Worm (Caenorhabditis elegans) whole organism, L1 larva: ENCODE data around the gene pxd-1.

Source experiments
- C04F5.9 ChIP-seq: sonication (generic microtip); optimal IDR thresholded peaks from 2 replicates; lab custom pipeline; 2016; ENCODE audit warnings: missing genetic modification characterization, missing compliant biosample characterization
- C34B4.2 ChIP-seq: sonication (generic microtip); optimal IDR thresholded peaks from 2 replicates; lab custom pipeline; 2017; ENCODE audit warnings: mild to moderate bottlenecking, missing genetic modification characterization, missing compliant biosample characterization
- F16B12.6 ChIP-seq: fragments of 150-350 bp; optimal IDR thresholded peaks from 2 replicates; lab custom pipeline; 2014; ENCODE audit warnings: missing biosample characterization, missing genetic modification characterization
- Y116A8C.19 ChIP-seq: sonication (generic microtip); optimal IDR thresholded peaks from 2 replicates; lab custom pipeline; 2016; ENCODE audit warnings: missing compliant biosample characterization, missing genetic modification characterization, borderline replicate concordance
- blmp-1 ChIP-seq: fragments of 150-350 bp; optimal IDR thresholded peaks from 2 replicates; lab custom pipeline; 2014; ENCODE audit warnings: missing biosample characterization, missing genetic modification characterization
- ceh-82 ChIP-seq, 3 experiments: fragments of 150-350 bp in 1 of 3; sonication (generic microtip) in 2 of 3; optimal IDR thresholded peaks; 2 replicates each; lab custom pipeline; 2014 to 2017; ENCODE audit warnings: missing biosample characterization in 3 of 3, missing genetic modification characterization in 3 of 3
- ces-1 ChIP-seq: fragments of 150-350 bp; optimal IDR thresholded peaks from 2 replicates; lab custom pipeline; 2014; ENCODE audit warnings: missing biosample characterization, missing genetic modification reagents, missing genetic modification characterization
- dpl-1 ChIP-seq, 3 experiments: fragments of 150-350 bp in 2 of 3; sonication (generic microtip) in 1 of 3; optimal IDR thresholded peaks; 2 replicates each; lab custom pipeline; 2014 to 2017; ENCODE audit warnings: missing biosample characterization in 3 of 3, missing genetic modification characterization in 3 of 3, missing genetic modification reagents in 3 of 3
- elt-2 ChIP-seq: sonication (generic microtip); optimal IDR thresholded peaks from 2 replicates; lab custom pipeline; 2016; ENCODE audit warnings: missing genetic modification characterization, mild to moderate bottlenecking, inconsistent platforms, missing compliant biosample characterization, missing genetic modification reagents
- elt-3 ChIP-seq, 6 experiments: fragments of 150-350 bp in 1 of 6; sonication (generic microtip); optimal IDR thresholded peaks; 2 replicates each; lab custom pipeline; 2017 to 2018; ENCODE audit warnings: missing biosample characterization in 6 of 6, missing genetic modification characterization in 6 of 6, inconsistent platforms in 1 of 6
- fkh-10 ChIP-seq: sonication (generic microtip); optimal IDR thresholded peaks from 2 replicates; lab custom pipeline; 2017; ENCODE audit warnings: missing biosample characterization, missing genetic modification reagents, missing genetic modification characterization
- fkh-4 ChIP-seq: sonication (generic microtip); optimal IDR thresholded peaks from 2 replicates; lab custom pipeline; 2016; ENCODE audit warnings: missing compliant biosample characterization, missing genetic modification characterization, borderline replicate concordance
- fkh-8 ChIP-seq: sonication (generic microtip); optimal IDR thresholded peaks from 2 replicates; lab custom pipeline; 2016; ENCODE audit warnings: mild to moderate bottlenecking, missing genetic modification characterization, missing compliant biosample characterization
- fos-1 ChIP-seq: fragments of 150-350 bp; optimal IDR thresholded peaks from 2 replicates; lab custom pipeline; 2014; ENCODE audit warnings: missing biosample characterization, missing genetic modification characterization
- irx-1 ChIP-seq: sonication (generic microtip); optimal IDR thresholded peaks from 2 replicates; lab custom pipeline; 2016; ENCODE audit warnings: missing genetic modification characterization, missing compliant biosample characterization
- isw-1 ChIP-seq: fragments of 200-800 bp; sonication (Bioruptor generic); IDR thresholded peaks from 2 replicates; pipeline ENCODE4 v1.3.6; 2022; ENCODE audit warnings: missing genetic modification characterization, missing compliant biosample characterization
- lin-13 ChIP-seq: fragments of 150-350 bp; optimal IDR thresholded peaks from 2 replicates; lab custom pipeline; 2014; ENCODE audit warnings: missing biosample characterization, missing genetic modification reagents, missing genetic modification characterization
- lin-15B ChIP-seq: fragments of 150-350 bp; sonication (generic microtip); optimal IDR thresholded peaks from 3 replicates; lab custom pipeline; 2014; ENCODE audit warnings: missing biosample characterization, missing genetic modification characterization
- lin-35 ChIP-seq, 2 experiments: fragments of 150-350 bp; optimal IDR thresholded peaks; 2 replicates each; lab custom pipeline; 2014; ENCODE audit warnings: missing biosample characterization in 2 of 2, missing genetic modification characterization in 2 of 2, missing genetic modification reagents in 2 of 2
- lin-39 ChIP-seq: fragments of 150-350 bp; optimal IDR thresholded peaks from 2 replicates; lab custom pipeline; 2014; ENCODE audit warnings: missing biosample characterization, missing genetic modification reagents, missing genetic modification characterization
- lir-3 ChIP-seq: sonication (generic microtip); optimal IDR thresholded peaks from 2 replicates; lab custom pipeline; 2016; ENCODE audit warnings: mild to moderate bottlenecking, missing genetic modification characterization, moderate library complexity, missing compliant biosample characterization; ENCODE audit not compliant: poor library complexity
- mab-9 ChIP-seq: fragments of 200-800 bp; sonication (Bioruptor generic); IDR thresholded peaks from 2 replicates; pipeline ENCODE4 v1.3.6; 2022; ENCODE audit warnings: missing genetic modification reagents, missing genetic modification characterization, missing compliant biosample characterization
- mdl-1 ChIP-seq, 2 experiments: fragments of 150-350 bp; optimal IDR thresholded peaks; 2 replicates each; lab custom pipeline; 2014 to 2017; ENCODE audit warnings: missing biosample characterization in 2 of 2, missing genetic modification characterization in 2 of 2, inconsistent platforms in 1 of 2
- mef-2 ChIP-seq: fragments of 150-350 bp; optimal IDR thresholded peaks from 2 replicates; lab custom pipeline; 2014; ENCODE audit warnings: missing biosample characterization, missing genetic modification characterization
- mep-1 ChIP-seq: fragments of 150-350 bp; optimal IDR thresholded peaks from 2 replicates; lab custom pipeline; 2014; ENCODE audit warnings: missing biosample characterization, missing genetic modification characterization
- nhr-11 ChIP-seq: fragments of 150-350 bp; optimal IDR thresholded peaks from 2 replicates; lab custom pipeline; 2014; ENCODE audit warnings: missing biosample characterization, missing genetic modification characterization
- nhr-19 ChIP-seq: fragments of 200-800 bp; sonication (Bioruptor generic); conservative IDR thresholded peaks from 2 replicates; pipeline ENCODE4 v1.3.6; 2022; ENCODE audit warnings: missing genetic modification characterization, missing compliant biosample characterization
- nhr-237 ChIP-seq: fragments of 150-350 bp; optimal IDR thresholded peaks from 2 replicates; lab custom pipeline; 2014; ENCODE audit warnings: missing biosample characterization, missing genetic modification characterization
- nhr-28 ChIP-seq: fragments of 150-350 bp; optimal IDR thresholded peaks from 2 replicates; lab custom pipeline; 2014; ENCODE audit warnings: missing biosample characterization, missing genetic modification characterization
- nhr-71 ChIP-seq: sonication (generic microtip); optimal IDR thresholded peaks from 2 replicates; lab custom pipeline; 2016; ENCODE audit warnings: mild to moderate bottlenecking, missing genetic modification characterization, moderate library complexity, missing compliant biosample characterization
- nhr-84 ChIP-seq: sonication (generic microtip); optimal IDR thresholded peaks from 2 replicates; lab custom pipeline; 2017; ENCODE audit warnings: missing biosample characterization, missing genetic modification characterization
- nhr-90 ChIP-seq: sonication (generic microtip); optimal IDR thresholded peaks from 2 replicates; lab custom pipeline; 2016; ENCODE audit warnings: mild to moderate bottlenecking, missing genetic modification characterization, missing compliant biosample characterization; ENCODE audit not compliant: poor library complexity
- pag-3 ChIP-seq: sonication (generic microtip); optimal IDR thresholded peaks from 2 replicates; lab custom pipeline; 2017; ENCODE audit warnings: missing genetic modification characterization, mild to moderate bottlenecking, missing compliant biosample characterization, antibody characterized with exemption, borderline replicate concordance; ENCODE audit not compliant: insufficient read depth
- rnt-1 ChIP-seq: sonication (generic microtip); optimal IDR thresholded peaks from 2 replicates; lab custom pipeline; 2016; ENCODE audit warnings: mild to moderate bottlenecking, missing genetic modification characterization, moderate library complexity, missing compliant biosample characterization
- snpc-4 ChIP-seq: fragments of 150-350 bp; optimal IDR thresholded peaks from 2 replicates; lab custom pipeline; 2014; ENCODE audit warnings: missing biosample characterization, missing genetic modification characterization
- sox-4 ChIP-seq: sonication (generic microtip); optimal IDR thresholded peaks from 2 replicates; lab custom pipeline; 2016; ENCODE audit warnings: missing genetic modification characterization, missing compliant biosample characterization
- sptf-1 ChIP-seq: fragments of 150-350 bp; optimal IDR thresholded peaks from 2 replicates; lab custom pipeline; 2014; ENCODE audit warnings: missing biosample characterization, missing genetic modification characterization
- sup-37 ChIP-seq: fragments of 200-800 bp; sonication (Bioruptor generic); optimal IDR thresholded peaks from 2 replicates; lab custom pipeline; 2018; ENCODE audit warnings: mild to moderate bottlenecking, missing genetic modification characterization, missing compliant biosample characterization
- swsn-7 ChIP-seq: sonication (generic microtip); optimal IDR thresholded peaks from 2 replicates; lab custom pipeline; 2016; ENCODE audit warnings: missing genetic modification characterization, missing compliant biosample characterization
- tlp-1 ChIP-seq: fragments of 150-350 bp; optimal IDR thresholded peaks from 2 replicates; lab custom pipeline; 2014; ENCODE audit warnings: missing biosample characterization, missing genetic modification characterization
- unc-130 ChIP-seq: fragments of 150-350 bp; optimal IDR thresholded peaks from 2 replicates; lab custom pipeline; 2017; ENCODE audit warnings: missing biosample characterization, missing genetic modification characterization, inconsistent platforms
- unc-62 ChIP-seq: fragments of 150-350 bp; optimal IDR thresholded peaks from 2 replicates; lab custom pipeline; 2014; ENCODE audit warnings: missing biosample characterization, missing genetic modification reagents, missing genetic modification characterization
- unc-86 ChIP-seq: sonication (generic microtip); optimal IDR thresholded peaks from 2 replicates; lab custom pipeline; 2016; ENCODE audit warnings: missing genetic modification characterization, missing compliant biosample characterization
- vab-15 ChIP-seq: sonication (generic microtip); optimal IDR thresholded peaks from 2 replicates; lab custom pipeline; 2017; ENCODE audit warnings: missing genotype, mild to moderate bottlenecking, missing genetic modification characterization, missing compliant biosample characterization
- xbp-1 ChIP-seq: sonication (generic microtip); optimal IDR thresholded peaks from 2 replicates; lab custom pipeline; 2016; ENCODE audit warnings: missing genetic modification characterization, missing compliant biosample characterization
- zag-1 ChIP-seq: fragments of 150-350 bp; optimal IDR thresholded peaks from 2 replicates; lab custom pipeline; 2014; ENCODE audit warnings: missing biosample characterization, missing genetic modification characterization
- ztf-11 ChIP-seq, 2 experiments: sonication (generic microtip); optimal IDR thresholded peaks; 2 replicates each; lab custom pipeline; 2016 to 2017; ENCODE audit warnings: missing genetic modification characterization in 2 of 2, missing biosample characterization in 1 of 2, missing compliant biosample characterization in 1 of 2

The pxd-1 gene

DNA sequence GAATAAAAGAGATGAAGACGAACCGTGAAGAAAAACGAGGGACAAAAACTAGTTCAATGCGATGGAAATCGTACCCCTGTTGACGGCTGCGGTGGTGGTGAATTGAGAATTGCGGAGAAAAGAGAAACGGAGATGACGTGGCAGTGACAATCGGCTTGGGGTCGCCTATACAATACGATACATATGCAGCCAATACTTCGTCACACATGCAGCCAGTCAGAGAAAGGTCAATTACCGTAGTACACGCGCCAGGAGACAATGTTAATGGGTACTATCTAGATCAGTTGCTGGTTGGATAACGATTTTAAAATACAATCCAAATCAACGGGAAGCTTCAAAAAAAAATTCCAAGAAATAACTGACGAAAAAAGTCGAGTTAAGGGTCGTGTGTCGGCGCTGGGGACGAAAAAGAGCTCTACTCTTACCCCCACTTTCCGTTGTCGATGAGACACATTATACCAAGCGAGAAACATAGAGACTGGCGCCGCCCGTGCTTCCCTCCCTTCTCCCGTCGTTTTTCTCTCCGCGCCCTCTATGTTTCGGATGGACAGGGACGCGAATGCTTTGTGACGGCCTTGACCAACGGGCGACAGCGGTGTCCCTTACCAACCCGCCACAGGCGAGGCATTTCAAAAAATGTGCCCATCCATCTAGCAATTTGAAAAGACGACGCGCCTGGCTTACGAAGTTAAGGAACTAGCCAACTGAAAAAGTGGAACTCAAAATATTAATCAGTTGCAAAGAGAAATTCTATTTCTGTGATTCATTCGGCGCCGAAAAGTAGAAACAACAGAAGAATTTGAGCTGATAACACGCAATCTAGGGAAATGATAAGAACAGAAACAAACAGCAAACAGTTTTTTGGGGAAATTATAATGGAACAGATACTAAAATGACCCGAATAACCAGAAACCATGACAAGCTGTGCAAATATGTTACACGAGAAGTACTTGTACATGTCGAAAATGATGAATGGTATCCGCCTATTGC, 12.9 kb downstream of the pxd-1 start (continued):
- TF ChIP-seq nhr-71 (tag; lab: Kevin White, UChicago) (peak; percentile 11), irx-1 (tag; lab: Kevin White, UChicago) (peak; percentile 7), Y116A8C.19 (no peak), ces-1 (GFP tag; lab: Kevin White, UChicago) (no peak), ceh-82 (tag; optimal IDR thresholded peaks at IDR 0.05; lab: Kevin White, UChicago) (peak in 1 of 3 experiments; percentile 19), ztf-11 (tag; optimal IDR thresholded peaks at IDR 0.05; lab: Kevin White, UChicago) (peak in 1 of 2 experiments; percentile 34), mef-2 (tag; lab: Kevin White, UChicago) (no peak), nhr-237 (tag; lab: Kevin White, UChicago) (no peak), fkh-10 (GFP tag; lab: Kevin White, UChicago) (no peak)
- TF ChIP-seq, all 84 proteins: peak for 19

- TF ChIP-seq isw-1 (peak; percentile 44), tlp-1 (tag; lab: Kevin White, UChicago) (no peak), sox-4 (tag; lab: Kevin White, UChicago) (no peak), fkh-10 (GFP tag; lab: Kevin White, UChicago) (peak; percentile 36), nhr-90 (tag; lab: Kevin White, UChicago) (peak; percentile 43), rnt-1 (tag; lab: Kevin White, UChicago) (peak; percentile 55), C04F5.9 (no peak), dpl-1 (GFP tag; optimal IDR thresholded peaks at IDR 0.05; lab: Kevin White, UChicago) (peak; percentile 90 to 93 (median 91)), nhr-28 (tag; lab: Kevin White, UChicago) (no peak), sptf-1 (tag; lab: Kevin White, UChicago) (no peak), unc-86 (tag; lab: Kevin White, UChicago) (peak; percentile 50), elt-2 (tag; lab: Kevin White, UChicago) (no peak), fkh-8 (tag; lab: Kevin White, UChicago) (peak; percentile 57), unc-130 (tag; lab: Kevin White, UChicago) (peak; percentile 34), elt-3 (tag; optimal IDR thresholded peaks at IDR 0.05; lab: Kevin White, UChicago) (peak in 2 of 6 experiments; percentile 57 to 59), pag-3 (tag; lab: Kevin White, UChicago) (no peak), C34B4.2 (tag; lab: Kevin White, UChicago) (no peak), zag-1 (tag; lab: Kevin White, UChicago) (no peak), nhr-11 (no peak), mab-9 (GFP tag; lab: Robert Waterston, UW) (no peak), xbp-1 (tag; lab: Kevin White, UChicago) (peak; percentile 67), vab-15 (tag; lab: Kevin White, UChicago) (no peak), snpc-4 (peak; percentile 20), F16B12.6 (tag; lab: Kevin White, UChicago) (peak; percentile 96), nhr-19 (GFP tag; lab: Robert Waterston, UW) (peak; percentile 55), nhr-84 (tag; lab: Kevin White, UChicago) (no peak), ztf-11 (tag; optimal IDR thresholded peaks at IDR 0.05; lab: Kevin White, UChicago) (peak in 1 of 2 experiments; percentile 22), mep-1 (peak; percentile 88), mdl-1 (tag; optimal IDR thresholded peaks at IDR 0.05; lab: Kevin White, UChicago) (peak in 1 of 2 experiments; percentile 57), unc-62 (GFP tag; lab: Kevin White, UChicago) (no peak), swsn-7 (tag; lab: Kevin White, UChicago) (peak; percentile 61), lin-39 (peak; percentile 5), lir-3 (tag; lab: Kevin White, UChicago) (no peak), ces-1 (GFP tag; lab: Kevin White, UChicago) (no peak), irx-1 (tag; lab: Kevin White, UChicago) (peak; percentile 49), mef-2 (tag; lab: Kevin White, UChicago) (no peak), lin-35 (GFP tag; optimal IDR thresholded peaks at IDR 0.05; lab: Kevin White, UChicago) (peak; percentile 89 to 93), fkh-4 (tag; lab: Kevin White, UChicago) (no peak), lin-13 (peak; percentile 46), lin-15B (tag; lab: Kevin White, UChicago) (peak; percentile 62), fos-1 (tag; lab: Kevin White, UChicago) (no peak), blmp-1 (tag; lab: Kevin White, UChicago) (peak; percentile 57), sup-37 (GFP tag; lab: Kevin White, UChicago) (no peak)
Measured at ce11 chrIII:4019801-4020200, 13.9 kb downstream of the pxd-1 start, which contains the start of gene snpc-3.4. snpc-3.4 (plus strand) TSS chrIII:4020037.
